Fruit fly (Drosophila melanogaster): ENCODE measurements around the gene CG11262.
A peak's percentile ranks its signal among the peaks of the same experiment; 100 is the strongest.

CG11262 gene

dm6 chr3L:13041292-13042067 is 46.5 kb downstream of the CG11262 start, which contains the start of gene RpS4 (continued):
- TF ChIP-seq CG6683 (GFP tag; optimal IDR thresholded peaks at IDR 0.05) (peak; percentile 83), CG17912 (GFP tag; optimal IDR thresholded peaks at IDR 0.05) (peak; percentile 98), Side (GFP tag; optimal IDR thresholded peaks at IDR 0.05) (peak; percentile 90), sim (GFP tag; IDR thresholded peaks at IDR 0.05) (peak; percentile 83), tio (GFP tag; optimal IDR thresholded peaks at IDR 0.05) (no peak), gt (GFP tag; IDR thresholded peaks at IDR 0.05) (peak; percentile 62; the same call in 1 of the 2 replicates), fd64A (GFP tag; optimal IDR thresholded peaks at IDR 0.05) (peak; percentile 95), Spps (tag; optimal IDR thresholded peaks at IDR 0.05) (peak; percentile 75), Camta (GFP tag; optimal IDR thresholded peaks at IDR 0.05) (peak; percentile 79), Hr78 (GFP tag; optimal IDR thresholded peaks at IDR 0.05) (peak in 1 of 2 experiments; percentile 28), Ets97D (GFP tag; optimal IDR thresholded peaks at IDR 0.05) (peak; percentile 99), pzg (GFP tag; optimal IDR thresholded peaks at IDR 0.05) (peak; percentile 95), Usf (GFP tag; optimal IDR thresholded peaks at IDR 0.05) (peak; percentile 73), CG8359 (GFP tag; optimal IDR thresholded peaks at IDR 0.05; ENCODE audit: borderline replicate concordance) (peak; percentile 85), grau (tag; optimal IDR thresholded peaks at IDR 0.05) (peak; percentile 76), CG6689 (GFP tag; IDR thresholded peaks at IDR 0.05) (peak; percentile 65), Chrac-16 (GFP tag; optimal IDR thresholded peaks at IDR 0.05) (peak; percentile 46), sqz (GFP tag; optimal IDR thresholded peaks at IDR 0.05) (peak; percentile 93), Asciz (GFP tag; optimal IDR thresholded peaks at IDR 0.05) (peak; percentile 93), CG2889 (GFP tag; IDR thresholded peaks at IDR 0.05) (peak; percentile 63; the same call in 2 of the 3 replicates), D19A (tag; optimal IDR thresholded peaks at IDR 0.05) (peak; percentile 43), CG11696 (GFP tag; IDR thresholded peaks at IDR 0.05) (peak; percentile 65), CG10462 (GFP tag; optimal IDR thresholded peaks at IDR 0.05) (peak; percentile 31), CG13775 (GFP tag; optimal IDR thresholded peaks at IDR 0.05) (peak; percentile 91), bsh (GFP tag; optimal IDR thresholded peaks at IDR 0.05) (peak; percentile 83 to 87), CG7745 (tag; optimal IDR thresholded peaks at IDR 0.05) (peak; percentile 83), ranshi (GFP tag; IDR thresholded peaks at IDR 0.05) (peak; percentile 80), CG3407 (GFP tag; optimal IDR thresholded peaks at IDR 0.05) (peak; percentile 92), Hr39 (optimal IDR thresholded peaks at IDR 0.05) (no peak), nmo (GFP tag; optimal IDR thresholded peaks at IDR 0.05) (peak; percentile 68), MBD-R2 (GFP tag; IDR thresholded peaks at IDR 0.05) (peak; percentile 51), CG1024 (GFP tag; IDR thresholded peaks at IDR 0.05) (peak; percentile 82), her (GFP tag; optimal IDR thresholded peaks at IDR 0.05) (peak; percentile 93), CG15479 (GFP tag; optimal IDR thresholded peaks at IDR 0.05) (peak; percentile 34), Abd-B (GFP tag; optimal IDR thresholded peaks at IDR 0.05) (peak; percentile 86), CG10321 (GFP tag; IDR thresholded peaks at IDR 0.05) (peak; percentile 69; the same call in 1 of the 2 replicates), Fer1 (GFP tag; optimal IDR thresholded peaks at IDR 0.05) (peak; percentile 96), Bgb (GFP tag; IDR thresholded peaks at IDR 0.05; ENCODE audit: partially characterized antibody) (peak; percentile 57; the same call in 1 of the 2 replicates), sens (GFP tag) (peak; percentile 95), CG5953 (GFP tag; IDR thresholded peaks at IDR 0.05) (peak; percentile 83), Dp (GFP tag; optimal IDR thresholded peaks at IDR 0.05) (peak; percentile 27), CG12659 (GFP tag; optimal IDR thresholded peaks at IDR 0.05) (peak; percentile 95), CG30020 (tag; optimal IDR thresholded peaks at IDR 0.05) (peak; percentile 50), Drgx (GFP tag; IDR thresholded peaks at IDR 0.05) (peak; percentile 49), Max (GFP tag; optimal IDR thresholded peaks at IDR 0.05) (peak; percentile 87), Jarid2 (GFP tag; optimal IDR thresholded peaks at IDR 0.05) (peak; percentile 84), Oli (tag; optimal IDR thresholded peaks at IDR 0.05) (peak; percentile 64), CG14050 (GFP tag; IDR thresholded peaks at IDR 0.05) (peak; percentile 82)

All from whole organism, embryonic.